Worm (Caenorhabditis elegans) whole organism, early embryonic: ENCODE results near the gene Y50E8A.10.

Experiments
- ama-1 ChIP-seq: fragments of 150-350 bp; optimal IDR thresholded peaks from 2 replicates; lab custom pipeline; 2014
- ceh-13 ChIP-seq: fragments of 200-800 bp; sonication (Bioruptor generic); optimal IDR thresholded peaks from 2 replicates; lab custom pipeline; 2018; ENCODE audit warnings: mild to moderate bottlenecking, missing genetic modification characterization, missing compliant biosample characterization
- flt-1 ChIP-seq: fragments of 200-800 bp; sonication (Bioruptor generic); IDR thresholded peaks from 2 replicates; pipeline ENCODE4 v1.3.6; 2022; ENCODE audit warnings: missing genetic modification characterization, missing compliant biosample characterization
- hmbx-1 ChIP-seq: sonication (generic microtip); optimal IDR thresholded peaks from 2 replicates; lab custom pipeline; 2016; ENCODE audit warnings: mild to moderate bottlenecking, missing genetic modification characterization, missing compliant biosample characterization
- hmg-4 ChIP-seq: fragments of 200-800 bp; sonication (Bioruptor generic); optimal IDR thresholded peaks from 2 replicates; lab custom pipeline; 2018; ENCODE audit warnings: mild to moderate bottlenecking, missing genetic modification characterization, missing compliant biosample characterization
- scrt-1 ChIP-seq: fragments of 200-800 bp; sonication (Bioruptor generic); IDR thresholded peaks from 2 replicates; pipeline ENCODE4 v1.3.6; 2022; ENCODE audit warnings: missing genetic modification characterization, missing compliant biosample characterization
- tbx-11 ChIP-seq: fragments of 200-800 bp; sonication (Bioruptor generic); IDR thresholded peaks from 2 replicates; pipeline ENCODE4 v1.3.6; 2022; ENCODE audit warnings: missing genetic modification characterization, missing compliant biosample characterization

- TF ChIP-seq scrt-1 (GFP tag; lab: Robert Waterston, UW) (no peak), ceh-13 (GFP tag; lab: Kevin White, UChicago) (no peak), hmg-4 (GFP tag; lab: Kevin White, UChicago) (no peak), ama-1 (no peak), tbx-11 (GFP tag; lab: Robert Waterston, UW) (no peak), flt-1 (GFP tag; lab: Robert Waterston, UW) (no peak), hmbx-1 (tag; lab: Kevin White, UChicago) (no peak)
These were observed 31.1 kb upstream of the Y50E8A.10 start, which contains the start of the genes lipl-8 and Y50E8A.22 for ce11 chrV:14748608-14749137.
